Worm (Caenorhabditis elegans) whole organism, early embryonic: Measurements from ENCODE around the gene C48B4.3.

Source experiments
- B0310.2 ChIP-seq: sonication (generic microtip); optimal IDR thresholded peaks from 2 replicates; lab custom pipeline; 2016; ENCODE audit warnings: mild to moderate bottlenecking, missing genetic modification characterization, missing compliant biosample characterization
- aly-1 ChIP-seq: sonication (generic microtip); optimal IDR thresholded peaks from 2 replicates; lab custom pipeline; 2016; ENCODE audit warnings: missing genetic modification characterization, missing compliant biosample characterization
- ama-1 ChIP-seq: fragments of 150-350 bp; optimal IDR thresholded peaks from 2 replicates; lab custom pipeline; 2014
- ceh-13 ChIP-seq: fragments of 200-800 bp; sonication (Bioruptor generic); optimal IDR thresholded peaks from 2 replicates; lab custom pipeline; 2018; ENCODE audit warnings: mild to moderate bottlenecking, missing genetic modification characterization, missing compliant biosample characterization
- flt-1 ChIP-seq: fragments of 200-800 bp; sonication (Bioruptor generic); IDR thresholded peaks from 2 replicates; pipeline ENCODE4 v1.3.6; 2022; ENCODE audit warnings: missing genetic modification characterization, missing compliant biosample characterization
- hmbx-1 ChIP-seq: sonication (generic microtip); optimal IDR thresholded peaks from 2 replicates; lab custom pipeline; 2016; ENCODE audit warnings: mild to moderate bottlenecking, missing genetic modification characterization, missing compliant biosample characterization
- hnd-1 ChIP-seq: sonication (generic microtip); optimal IDR thresholded peaks from 2 replicates; lab custom pipeline; 2016; ENCODE audit warnings: missing genetic modification characterization, missing compliant biosample characterization
- pes-1 ChIP-seq: fragments of 200-800 bp; sonication (Bioruptor generic); IDR thresholded peaks from 2 replicates; pipeline ENCODE4 v1.3.6; 2022; ENCODE audit warnings: missing genetic modification reagents, missing genetic modification characterization, missing compliant biosample characterization
- scrt-1 ChIP-seq: fragments of 200-800 bp; sonication (Bioruptor generic); IDR thresholded peaks from 2 replicates; pipeline ENCODE4 v1.3.6; 2022; ENCODE audit warnings: missing genetic modification characterization, missing compliant biosample characterization
- sea-1 ChIP-seq: fragments of 200-800 bp; sonication (Bioruptor generic); conservative IDR thresholded peaks from 2 replicates; pipeline ENCODE4 v1.3.6; 2022; ENCODE audit warnings: missing genetic modification characterization, missing compliant biosample characterization
- tbx-11 ChIP-seq: fragments of 200-800 bp; sonication (Bioruptor generic); IDR thresholded peaks from 2 replicates; pipeline ENCODE4 v1.3.6; 2022; ENCODE audit warnings: missing genetic modification characterization, missing compliant biosample characterization
- tbx-37 ChIP-seq: fragments of 200-800 bp; sonication (Bioruptor generic); conservative IDR thresholded peaks from 2 replicates; pipeline ENCODE4 v1.3.6; 2022; ENCODE audit warnings: missing genetic modification reagents, missing genetic modification characterization, missing compliant biosample characterization

- no peak for TF ChIP-seq hmbx-1 (tag; lab: Kevin White, UChicago)
- TF ChIP-seq tbx-11 (GFP tag; lab: Robert Waterston, UW), result no peak
- no peak for TF ChIP-seq ama-1 (lab: Kevin White, UChicago)
- no peak for TF ChIP-seq ceh-13
- no peak for TF ChIP-seq flt-1 (GFP tag; lab: Robert Waterston, UW)
- no peak for TF ChIP-seq tbx-37
- no peak for TF ChIP-seq aly-1 (tag; lab: Kevin White, UChicago)
- TF ChIP-seq scrt-1 (GFP tag; lab: Robert Waterston, UW), result no peak
- no peak for TF ChIP-seq B0310.2 (tag; lab: Kevin White, UChicago)
- TF ChIP-seq pes-1, result no peak
- no peak for TF ChIP-seq sea-1 (GFP tag; lab: Robert Waterston, UW)
- TF ChIP-seq hnd-1, result no peak
Measured at ce11 chrIII:9585314-9585713, 3.1 kb upstream of the C48B4.3 start.
